Fruit fly (Drosophila melanogaster) S2 (cell line): ENCODE data around the gene CG13631.

ENCODE experiments used
- CG8478 ChIP-seq: fragments of >200 bp; optimal IDR thresholded peaks from 2 replicates; lab custom pipeline; 2018
- CTCF ChIP-seq, 2 experiments: fragments of >200 bp; optimal IDR thresholded peaks; 2 replicates each; lab custom pipeline; 2018

dm6 chr3R:24749055-24749992 lies 19.8 kb upstream of the CG13631 start, which contains the start of gene tld:
- no peak for TF ChIP-seq CTCF (optimal IDR thresholded peaks at IDR 0.05; lab: Kevin White, UChicago)
- no peak for TF ChIP-seq CG8478 (lab: Kevin White, UChicago)
